Worm (Caenorhabditis elegans) whole organism, L1 larva: ENCODE results near the gene C44C10.5.

Experiments used
- aly-2 ChIP-seq: fragments of 150-350 bp; optimal IDR thresholded peaks from 2 replicates; lab custom pipeline; 2014; ENCODE audit warnings: missing biosample characterization, missing genetic modification characterization
- ama-1 ChIP-seq: fragments of 150-350 bp; optimal IDR thresholded peaks from 2 replicates; lab custom pipeline; 2014
- fkh-10 ChIP-seq: sonication (generic microtip); optimal IDR thresholded peaks from 2 replicates; lab custom pipeline; 2017; ENCODE audit warnings: missing biosample characterization, missing genetic modification reagents, missing genetic modification characterization
- lin-39 ChIP-seq: fragments of 150-350 bp; optimal IDR thresholded peaks from 2 replicates; lab custom pipeline; 2014; ENCODE audit warnings: missing biosample characterization, missing genetic modification reagents, missing genetic modification characterization
- lir-3 ChIP-seq: sonication (generic microtip); optimal IDR thresholded peaks from 2 replicates; lab custom pipeline; 2016; ENCODE audit warnings: mild to moderate bottlenecking, missing genetic modification characterization, moderate library complexity, missing compliant biosample characterization; ENCODE audit not compliant: poor library complexity
- lsy-2 ChIP-seq, 2 experiments: fragments of 150-350 bp; optimal IDR thresholded peaks; 2 replicates each; lab custom pipeline; 2014; ENCODE audit warnings: missing biosample characterization in 2 of 2, missing genetic modification characterization in 2 of 2
- nhr-11 ChIP-seq: fragments of 150-350 bp; optimal IDR thresholded peaks from 2 replicates; lab custom pipeline; 2014; ENCODE audit warnings: missing biosample characterization, missing genetic modification characterization
- nhr-12 ChIP-seq: sonication (generic microtip); optimal IDR thresholded peaks from 2 replicates; lab custom pipeline; 2017; ENCODE audit warnings: missing biosample characterization, missing genetic modification characterization
- nhr-237 ChIP-seq: fragments of 150-350 bp; optimal IDR thresholded peaks from 2 replicates; lab custom pipeline; 2014; ENCODE audit warnings: missing biosample characterization, missing genetic modification characterization
- sptf-1 ChIP-seq: fragments of 150-350 bp; optimal IDR thresholded peaks from 2 replicates; lab custom pipeline; 2014; ENCODE audit warnings: missing biosample characterization, missing genetic modification characterization
- unc-62 ChIP-seq: fragments of 150-350 bp; optimal IDR thresholded peaks from 2 replicates; lab custom pipeline; 2014; ENCODE audit warnings: missing biosample characterization, missing genetic modification reagents, missing genetic modification characterization

DNA sequence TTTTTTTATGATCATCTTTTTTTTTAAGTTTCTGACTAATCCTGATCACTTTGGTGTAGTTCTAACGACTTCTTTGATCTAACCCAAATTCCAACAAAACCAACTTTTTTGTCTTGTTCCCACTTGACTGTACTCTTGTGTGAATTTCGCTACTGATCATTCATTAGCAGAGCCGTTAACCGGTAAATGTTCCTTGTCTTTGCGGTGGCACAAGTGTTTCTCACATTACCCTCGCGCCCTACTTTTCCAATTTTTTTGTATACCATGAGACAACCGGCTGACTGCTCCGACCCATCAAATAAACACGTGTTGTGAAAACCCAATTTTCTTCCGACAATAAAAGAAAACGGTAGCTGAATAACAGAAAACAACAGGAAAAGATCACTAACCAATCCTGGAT, 42.4 kb downstream of the C44C10.5 start:
- TF ChIP-seq nhr-237 (tag; lab: Kevin White, UChicago) (no peak), nhr-12 (tag; lab: Kevin White, UChicago) (no peak), fkh-10 (GFP tag; lab: Kevin White, UChicago) (no peak), lir-3 (tag; lab: Kevin White, UChicago) (no peak), lsy-2 (tag; optimal IDR thresholded peaks at IDR 0.05; lab: Kevin White, UChicago) (no peak), ama-1 (lab: Kevin White, UChicago) (no peak), sptf-1 (tag; lab: Kevin White, UChicago) (no peak), lin-39 (tag; lab: Kevin White, UChicago) (no peak), unc-62 (GFP tag; lab: Kevin White, UChicago) (no peak), aly-2 (no peak), nhr-11 (tag; lab: Kevin White, UChicago) (no peak)
